Fruit fly (Drosophila melanogaster) S2 (cell line): ENCODE results near the gene CG4408.

Experiments used
- CG8478 ChIP-seq: fragments of >200 bp; optimal IDR thresholded peaks from 2 replicates; lab custom pipeline; 2018
- CTCF ChIP-seq, 2 experiments: fragments of >200 bp; optimal IDR thresholded peaks; 2 replicates each; lab custom pipeline; 2018

DNA sequence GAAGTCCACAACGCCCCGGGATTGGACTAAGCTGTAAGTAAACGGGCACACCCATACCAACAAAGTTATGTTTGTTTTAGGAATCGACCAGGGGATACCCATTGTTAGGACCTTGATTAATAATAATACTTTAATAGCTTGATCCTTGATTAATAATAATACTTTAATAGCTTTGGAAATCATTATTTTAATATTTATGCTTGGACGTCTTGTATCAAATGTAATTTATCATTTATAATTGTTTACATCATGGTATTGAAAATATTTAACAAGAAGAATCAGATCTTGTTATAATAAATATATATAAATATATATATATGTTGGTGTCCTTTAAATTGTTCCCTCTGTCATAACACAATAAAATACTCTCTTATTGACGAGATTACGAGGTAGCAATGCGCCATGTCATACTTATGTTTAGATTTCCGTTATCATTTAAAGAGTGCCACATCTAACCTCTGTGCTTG lies 6.4 kb downstream of the CG4408 start:
- no peak for TF ChIP-seq CG8478
- TF ChIP-seq CTCF (optimal IDR thresholded peaks at IDR 0.05; lab: Kevin White, UChicago), result no peak
